Fruit fly (Drosophila melanogaster) whole organism, embryonic: ENCODE data around the gene CG14965.

Source experiments
- Atf6 ChIP-seq: fragments of 200-800 bp; sonication (Bioruptor generic); IDR thresholded peaks from 2 replicates; pipeline ENCODE4 v1.3.6; 2022; ENCODE audit warnings: missing biosample characterization, missing genetic modification characterization
- C15 ChIP-seq: fragments of 200-800 bp; sonication (Bioruptor generic); IDR thresholded peaks from 3 replicates; pipeline ENCODE4 v1.3.6; 2022; ENCODE audit warnings: missing biosample characterization, missing genetic modification characterization
- CG10147 ChIP-seq: fragments of 200-800 bp; sonication (Bioruptor generic); optimal IDR thresholded peaks from 2 replicates; lab custom pipeline; 2019; ENCODE audit warnings: missing biosample characterization, mild to moderate bottlenecking, missing genetic modification characterization, moderate library complexity
- CG10274 ChIP-seq: fragments of 200-800 bp; sonication (Bioruptor generic); optimal IDR thresholded peaks from 3 replicates; lab custom pipeline; 2017; ENCODE audit warnings: missing biosample characterization, mild to moderate bottlenecking, missing genetic modification characterization
- CG10462 ChIP-seq: fragments of 200-800 bp; sonication (Bioruptor generic); optimal IDR thresholded peaks from 2 replicates; lab custom pipeline; 2016; ENCODE audit warnings: missing biosample characterization, missing genetic modification characterization
- CG10565 ChIP-seq: fragments of 200-800 bp; sonication (Bioruptor generic); optimal IDR thresholded peaks from 3 replicates; lab custom pipeline; 2016; ENCODE audit warnings: missing biosample characterization, mild to moderate bottlenecking, missing genetic modification characterization
- CG10959 ChIP-seq: fragments of 200-800 bp; sonication (Bioruptor generic); IDR thresholded peaks from 2 replicates; pipeline ENCODE4 v1.3.6; 2022; ENCODE audit warnings: missing biosample characterization, missing genetic modification characterization
- CG12769 ChIP-seq: fragments of 200-800 bp; sonication (Bioruptor generic); optimal IDR thresholded peaks from 2 replicates; lab custom pipeline; 2019; ENCODE audit warnings: missing biosample characterization, mild to moderate bottlenecking, missing genetic modification characterization, moderate library complexity
- CG16779 ChIP-seq: fragments of 200-800 bp; sonication (Bioruptor generic); IDR thresholded peaks from 2 replicates; pipeline ENCODE4 v1.3.6; 2022; ENCODE audit warnings: missing biosample characterization, missing genetic modification characterization
- CG17328 ChIP-seq: fragments of 200-800 bp; sonication (Bioruptor generic); IDR thresholded peaks from 2 replicates; pipeline ENCODE4 v1.3.6; 2022; ENCODE audit warnings: missing biosample characterization, missing genetic modification characterization
- CG17829 ChIP-seq: fragments of 200-800 bp; optimal IDR thresholded peaks from 2 replicates; lab custom pipeline; 2019; ENCODE audit warnings: missing biosample characterization, mild to moderate bottlenecking, missing genetic modification characterization, moderate library complexity
- CG2199 ChIP-seq: fragments of 200-800 bp; sonication (Bioruptor generic); IDR thresholded peaks from 3 replicates; pipeline ENCODE4 v1.3.6; 2022; ENCODE audit warnings: missing biosample characterization, missing genetic modification characterization
- CG31365 ChIP-seq: fragments of 200-800 bp; sonication (Bioruptor generic); optimal IDR thresholded peaks from 2 replicates; lab custom pipeline; 2018; ENCODE audit warnings: missing biosample characterization, mild to moderate bottlenecking, missing genetic modification characterization
- CG34376 ChIP-seq: fragments of 200-800 bp; sonication (Bioruptor generic); optimal IDR thresholded peaks from 2 replicates; lab custom pipeline; 2018; ENCODE audit warnings: missing biosample characterization, mild to moderate bottlenecking, missing genetic modification characterization
- CG8359 ChIP-seq: fragments of 200-800 bp; sonication (Bioruptor generic); optimal IDR thresholded peaks from 2 replicates; lab custom pipeline; 2017; ENCODE audit warnings: missing biosample characterization, mild to moderate bottlenecking, missing genetic modification characterization, borderline replicate concordance
- CG9876 ChIP-seq: fragments of 200-800 bp; sonication (Bioruptor generic); optimal IDR thresholded peaks from 2 replicates; lab custom pipeline; 2016; ENCODE audit warnings: missing biosample characterization, missing genetic modification characterization
- Dip2 ChIP-seq: fragments of 200-800 bp; sonication (Bioruptor generic); IDR thresholded peaks from 2 replicates; pipeline ENCODE4 v1.3.6; 2022; ENCODE audit warnings: missing biosample characterization, missing genetic modification characterization
- Gsc ChIP-seq: fragments of 200-800 bp; sonication (Bioruptor generic); IDR thresholded peaks from 2 replicates; pipeline ENCODE4 v1.3.6; 2022; ENCODE audit warnings: missing biosample characterization, missing genetic modification characterization
- Hr39 ChIP-seq: fragments of >200 bp; optimal IDR thresholded peaks from 2 replicates; lab custom pipeline; 2017
- Hr78 ChIP-seq, 2 experiments: fragments of 200-800 bp in 1 of 2; fragments of >200 bp in 1 of 2; sonication (Bioruptor generic) in 1 of 2; optimal IDR thresholded peaks; 2 replicates each; lab custom pipeline; 2017 to 2019; ENCODE audit warnings: missing biosample characterization in 2 of 2, missing genetic modification characterization in 2 of 2, mild to moderate bottlenecking in 1 of 2, moderate library complexity in 1 of 2
- Max ChIP-seq: fragments of 200-800 bp; sonication (Bioruptor generic); optimal IDR thresholded peaks from 2 replicates; lab custom pipeline; 2016; ENCODE audit warnings: missing biosample characterization, mild to moderate bottlenecking, missing genetic modification characterization
- Mes4 ChIP-seq: fragments of 200-800 bp; sonication (Bioruptor generic); optimal IDR thresholded peaks from 2 replicates; lab custom pipeline; 2016; ENCODE audit warnings: missing biosample characterization, missing genetic modification characterization
- NK7.1 ChIP-seq: fragments of 200-800 bp; sonication (Bioruptor generic); optimal IDR thresholded peaks from 3 replicates; lab custom pipeline; 2016; ENCODE audit warnings: missing biosample characterization, missing genetic modification characterization
- Nf-YC ChIP-seq: fragments of 200-800 bp; optimal IDR thresholded peaks from 3 replicates; lab custom pipeline; 2019; ENCODE audit warnings: missing biosample characterization, mild to moderate bottlenecking, missing genetic modification characterization, moderate library complexity
- NfI ChIP-seq: fragments of 200-800 bp; sonication (Bioruptor generic); optimal IDR thresholded peaks from 3 replicates; lab custom pipeline; 2018; ENCODE audit warnings: missing biosample characterization, mild to moderate bottlenecking, missing genetic modification characterization, moderate library complexity
- Spps ChIP-seq: fragments of 200-800 bp; sonication (Bioruptor generic); optimal IDR thresholded peaks from 2 replicates; lab custom pipeline; 2018; ENCODE audit warnings: missing biosample characterization, mild to moderate bottlenecking, missing genetic modification characterization
- Tbp ChIP-seq: fragments of >200 bp; optimal IDR thresholded peaks from 2 replicates; lab custom pipeline; 2018; ENCODE audit warnings: missing biosample characterization, missing genetic modification characterization
- Trl ChIP-seq, 3 experiments: fragments of >200 bp in 2 of 3; fragments of 200-800 bp in 1 of 3; sonication (Bioruptor generic) in 1 of 3; optimal IDR thresholded peaks; 2 replicates in 1 of 3; 3 replicates in 2 of 3; lab custom pipeline; 2016 to 2017; ENCODE audit warnings: missing biosample characterization in 1 of 3, missing genetic modification characterization in 1 of 3
- bowl ChIP-seq: fragments of 200-800 bp; sonication (Bioruptor generic); IDR thresholded peaks from 2 replicates; pipeline ENCODE4 v1.3.6; 2022; ENCODE audit warnings: missing biosample characterization, missing genetic modification characterization
- cato ChIP-seq: fragments of 200-800 bp; sonication (Bioruptor generic); optimal IDR thresholded peaks from 2 replicates; lab custom pipeline; 2016; ENCODE audit warnings: missing biosample characterization, missing genetic modification characterization, borderline replicate concordance
- chinmo ChIP-seq: fragments of 200-800 bp; sonication (Bioruptor generic); IDR thresholded peaks from 4 replicates; pipeline ENCODE4 v1.3.6; 2022; ENCODE audit warnings: missing biosample characterization, missing genetic modification characterization; ENCODE audit not compliant: partially characterized antibody
- dm ChIP-seq: fragments of 200-800 bp; sonication (Bioruptor generic); optimal IDR thresholded peaks from 3 replicates; lab custom pipeline; 2016; ENCODE audit warnings: missing biosample characterization, missing genetic modification characterization
- esg ChIP-seq: fragments of 200-800 bp; sonication (Bioruptor generic); conservative IDR thresholded peaks from 2 replicates; pipeline ENCODE4 v1.3.6; 2022; ENCODE audit warnings: missing biosample characterization, missing genetic modification characterization
- fd3F ChIP-seq: fragments of 200-800 bp; sonication (Bioruptor generic); optimal IDR thresholded peaks from 2 replicates; lab custom pipeline; 2018; ENCODE audit warnings: missing biosample characterization, mild to moderate bottlenecking, missing genetic modification characterization, moderate library complexity
- gfzf ChIP-seq: fragments of 200-800 bp; sonication (Bioruptor generic); optimal IDR thresholded peaks from 2 replicates; lab custom pipeline; 2016; ENCODE audit warnings: missing biosample characterization, mild to moderate bottlenecking, missing genetic modification characterization, moderate library complexity
- grn ChIP-seq: fragments of 200-800 bp; sonication (Bioruptor generic); optimal IDR thresholded peaks from 3 replicates; lab custom pipeline; 2017; ENCODE audit warnings: missing biosample characterization, missing genetic modification characterization
- inv ChIP-seq: fragments of 200-800 bp; sonication (Bioruptor generic); IDR thresholded peaks from 2 replicates; pipeline ENCODE4 v1.3.6; 2022; ENCODE audit warnings: missing biosample characterization, missing genetic modification characterization; ENCODE audit not compliant: partially characterized antibody
- lola ChIP-seq, 3 experiments: fragments of >200 bp in 2 of 3; fragments of 200-800 bp in 1 of 3; sonication (Bioruptor generic) in 1 of 3; optimal IDR thresholded peaks; 2 replicates each; lab custom pipeline; 2017 to 2019; ENCODE audit warnings: missing biosample characterization in 3 of 3, missing genetic modification characterization in 3 of 3, mild to moderate bottlenecking in 1 of 3, moderate library complexity in 1 of 3
- nau ChIP-seq: fragments of 200-800 bp; sonication (Bioruptor generic); optimal IDR thresholded peaks from 3 replicates; lab custom pipeline; 2017; ENCODE audit warnings: missing biosample characterization, mild to moderate bottlenecking, missing genetic modification characterization, missing genetic modification reagents
- nerfin-2 ChIP-seq: fragments of 200-800 bp; sonication (Bioruptor generic); IDR thresholded peaks from 2 replicates; pipeline ENCODE4 v1.3.6; 2022; ENCODE audit warnings: missing biosample characterization, missing genetic modification characterization; ENCODE audit not compliant: partially characterized antibody
- nmo ChIP-seq: fragments of 200-800 bp; sonication (Bioruptor generic); optimal IDR thresholded peaks from 2 replicates; lab custom pipeline; 2018; ENCODE audit warnings: missing biosample characterization, mild to moderate bottlenecking, missing genetic modification characterization, moderate library complexity
- org-1 ChIP-seq: fragments of 200-800 bp; sonication (Bioruptor generic); optimal IDR thresholded peaks from 2 replicates; lab custom pipeline; 2017; ENCODE audit warnings: missing biosample characterization, missing genetic modification characterization
- sr ChIP-seq: fragments of 200-800 bp; sonication (Bioruptor generic); IDR thresholded peaks from 3 replicates; pipeline ENCODE4 v1.3.6; 2022; ENCODE audit warnings: missing biosample characterization, missing genetic modification characterization
- stc ChIP-seq: fragments of 200-800 bp; sonication (Bioruptor generic); IDR thresholded peaks from 2 replicates; pipeline ENCODE4 v1.3.6; 2022; ENCODE audit warnings: missing biosample characterization, missing genetic modification characterization
- tx ChIP-seq: fragments of 200-800 bp; sonication (Bioruptor generic); optimal IDR thresholded peaks from 2 replicates; lab custom pipeline; 2016; ENCODE audit warnings: missing biosample characterization, missing genetic modification characterization
- wdn ChIP-seq: fragments of 200-800 bp; sonication (Bioruptor generic); IDR thresholded peaks from 2 replicates; pipeline ENCODE4 v1.3.6; 2022; ENCODE audit warnings: missing biosample characterization, missing genetic modification characterization
- yki ChIP-seq: fragments of >200 bp; optimal IDR thresholded peaks from 3 replicates; lab custom pipeline; 2018
- zen ChIP-seq: fragments of 200-800 bp; sonication (Bioruptor generic); optimal IDR thresholded peaks from 3 replicates; lab custom pipeline; 2018; ENCODE audit warnings: missing biosample characterization, mild to moderate bottlenecking, missing genetic modification characterization, moderate library complexity

Gene CG14965

dm6 chr3L:3222643-3223389 lies 30.5 kb upstream of the CG14965 start, which contains the start of the genes RpL28 and eIF1 (continued):
- peak; percentile 91 for TF ChIP-seq CG17328 (GFP tag; lab: Robert Waterston, UW)
- TF ChIP-seq nerfin-2: peak; percentile 51
- TF ChIP-seq Nf-YC (tag; lab: Kevin White, UChicago): peak; percentile 81
- peak; percentile 90 for TF ChIP-seq nmo (GFP tag; lab: Kevin White, UChicago)
- peak; percentile 78 for TF ChIP-seq CG10959 (GFP tag; lab: Robert Waterston, UW)
- TF ChIP-seq Tbp (GFP tag; lab: Kevin White, UChicago): peak; percentile 18
- 0 out of 4 replicates have a peak, but pooled peaks have one; percentile 53 for TF ChIP-seq chinmo
- peak; percentile 84 for TF ChIP-seq NK7.1 (GFP tag; lab: Kevin White, UChicago)
- TF ChIP-seq sr: peak; percentile 89
- no peak for TF ChIP-seq Trl (optimal IDR thresholded peaks at IDR 0.05; lab: Kevin White, UChicago)
- TF ChIP-seq Trl (GFP tag; optimal IDR thresholded peaks at IDR 0.05; lab: Kevin White, UChicago): peak; percentile 94
- peak; percentile 31 for TF ChIP-seq gfzf
- TF ChIP-seq esg (GFP tag; lab: Robert Waterston, UW): peak; percentile 66
- TF ChIP-seq CG31365 (tag; lab: Kevin White, UChicago): peak; percentile 83
- peak; percentile 86 for TF ChIP-seq cato (GFP tag; lab: Kevin White, UChicago)
- peak; percentile 98 for TF ChIP-seq NfI
- no peak for TF ChIP-seq Hr39
- TF ChIP-seq Dip2 (GFP tag; lab: Robert Waterston, UW): no peak
- peak; percentile 86 for TF ChIP-seq org-1 (GFP tag; lab: Kevin White, UChicago)
- peak; percentile 96 for TF ChIP-seq dm (GFP tag; lab: Kevin White, UChicago)
- TF ChIP-seq wdn (GFP tag; lab: Robert Waterston, UW): peak; percentile 57
- TF ChIP-seq C15: peak; percentile 86; the same call in 2 of the 3 replicates
- TF ChIP-seq grn (GFP tag; lab: Kevin White, UChicago): peak; percentile 83
- TF ChIP-seq CG17829: peak; percentile 85
- TF ChIP-seq Mes4 (GFP tag; lab: Kevin White, UChicago): peak; percentile 94
- TF ChIP-seq Hr78 (GFP tag; optimal IDR thresholded peaks at IDR 0.05; lab: Kevin White, UChicago): peak in 1 of 2 experiments; percentile 43
- no peak for TF ChIP-seq CG12769 (tag; lab: Kevin White, UChicago)
- TF ChIP-seq CG9876 (GFP tag; lab: Kevin White, UChicago): peak; percentile 95
- TF ChIP-seq CG34376: peak; percentile 97
- peak; percentile 85; the same call in 2 of the 3 replicates for TF ChIP-seq CG2199 (GFP tag; lab: Robert Waterston, UW)
- peak; percentile 69 for TF ChIP-seq tx (GFP tag; lab: Kevin White, UChicago)
- peak; percentile 36 for TF ChIP-seq Spps (tag; lab: Kevin White, UChicago)
- TF ChIP-seq CG10565 (GFP tag; lab: Kevin White, UChicago): peak; percentile 79
- TF ChIP-seq Atf6: peak; percentile 76
- peak; percentile 94 for TF ChIP-seq Max (GFP tag; lab: Kevin White, UChicago)
- 0 out of 2 replicates have a peak, but pooled peaks have one; percentile 58 for TF ChIP-seq bowl (GFP tag; lab: Robert Waterston, UW)
- TF ChIP-seq Gsc (GFP tag; lab: Robert Waterston, UW): no peak
- TF ChIP-seq CG16779 (GFP tag; lab: Robert Waterston, UW): peak; percentile 84
- TF ChIP-seq CG10274 (GFP tag; lab: Kevin White, UChicago): peak; percentile 87
- TF ChIP-seq fd3F: peak; percentile 87
- peak; percentile 86 for TF ChIP-seq CG8359 (GFP tag; lab: Kevin White, UChicago)
- TF ChIP-seq stc (GFP tag; lab: Robert Waterston, UW): peak; percentile 79
- no peak for TF ChIP-seq yki (lab: Kevin White, UChicago)
- TF ChIP-seq CG10147: peak; percentile 65
- TF ChIP-seq zen (tag; lab: Kevin White, UChicago): peak; percentile 88
- peak in 1 of 3 experiments; percentile 79 for TF ChIP-seq lola (GFP tag; optimal IDR thresholded peaks at IDR 0.05; lab: Kevin White, UChicago)
- TF ChIP-seq CG10462: peak; percentile 78
- peak; percentile 89 for TF ChIP-seq nau (GFP tag; lab: Kevin White, UChicago)
- TF ChIP-seq inv: peak; percentile 72
